Fruit fly (Drosophila melanogaster): ENCODE results near the gene CG34377.

The CG34377 gene

dm6 chr3R:22323994-22324393 is at the start of gene CG34377:
TSS of gene CG34377 (minus strand) at chr3R:22324094.
- TF ChIP-seq CG32121 (GFP tag; IDR thresholded peaks at IDR 0.05), result no peak
- TF ChIP-seq CG10348 (GFP tag; IDR thresholded peaks at IDR 0.05), result no peak
- TF ChIP-seq CG34367 (tag; optimal IDR thresholded peaks at IDR 0.05), result no peak
- no peak for TF ChIP-seq Pif1B (GFP tag; optimal IDR thresholded peaks at IDR 0.05)
- TF ChIP-seq gl (tag; optimal IDR thresholded peaks at IDR 0.05), result no peak
- no peak for TF ChIP-seq CG12605 (GFP tag; IDR thresholded peaks at IDR 0.05)
- no peak for TF ChIP-seq EcR (GFP tag; optimal IDR thresholded peaks at IDR 0.05)
- no peak for TF ChIP-seq CG4496 (GFP tag; IDR thresholded peaks at IDR 0.05)

- TF ChIP-seq Ets98B (GFP tag; IDR thresholded peaks at IDR 0.05) (no peak), CG14655 (GFP tag; optimal IDR thresholded peaks at IDR 0.05) (no peak), Pif1A (GFP tag; optimal IDR thresholded peaks at IDR 0.05) (no peak), EcR (GFP tag; optimal IDR thresholded peaks at IDR 0.05) (no peak), CG34367 (tag; optimal IDR thresholded peaks at IDR 0.05) (no peak)
Observed at dm6 chr3R:22372535-22372934, 48.6 kb upstream of the CG34377 start, which contains the start of gene CG7069. TSS of gene CG7069 (plus strand) at chr3R:22372835.

dm6 chr3R:22368777-22369214 is 44.9 kb upstream of the CG34377 start:
- TF ChIP-seq CG32121 (GFP tag; IDR thresholded peaks at IDR 0.05), result peak; percentile 64
- peak; percentile 11 for TF ChIP-seq CG8301 (tag; optimal IDR thresholded peaks at IDR 0.05)
- no peak for TF ChIP-seq CG34367 (tag; optimal IDR thresholded peaks at IDR 0.05)
- TF ChIP-seq Snoo (tag; optimal IDR thresholded peaks at IDR 0.05), result peak; percentile 74
- TF ChIP-seq EcR (GFP tag; optimal IDR thresholded peaks at IDR 0.05), result no peak
- TF ChIP-seq fd96Ca (GFP tag; IDR thresholded peaks at IDR 0.05), result peak; percentile 77
- TF ChIP-seq CG14655 (GFP tag; optimal IDR thresholded peaks at IDR 0.05), result no peak
- TF ChIP-seq Ets98B (GFP tag; IDR thresholded peaks at IDR 0.05), result peak; percentile 63
- peak; percentile 69 for TF ChIP-seq rn (GFP tag; IDR thresholded peaks at IDR 0.05)
- peak; percentile 80 for TF ChIP-seq Pif1B (GFP tag; optimal IDR thresholded peaks at IDR 0.05)
- peak; percentile 32 for TF ChIP-seq CG9948 (tag; optimal IDR thresholded peaks at IDR 0.05)
- peak; percentile 55 for TF ChIP-seq CG15710 (tag; optimal IDR thresholded peaks at IDR 0.05)
- TF ChIP-seq CG8159 (tag; optimal IDR thresholded peaks at IDR 0.05), result no peak
- peak; percentile 72 for TF ChIP-seq CG4496 (GFP tag; IDR thresholded peaks at IDR 0.05)
- no peak for TF ChIP-seq CG10348 (GFP tag; IDR thresholded peaks at IDR 0.05)
- TF ChIP-seq CG17806 (tag; optimal IDR thresholded peaks at IDR 0.05), result peak; percentile 11
- peak; percentile 68 for TF ChIP-seq CG12605 (GFP tag; IDR thresholded peaks at IDR 0.05)
- peak; percentile 67 for TF ChIP-seq Pif1A (GFP tag; optimal IDR thresholded peaks at IDR 0.05)

dm6 chr3R:22368077-22368776 is 44.3 kb upstream of the CG34377 start:
- TF ChIP-seq rn (GFP tag; IDR thresholded peaks at IDR 0.05) (no peak), CG4496 (GFP tag; IDR thresholded peaks at IDR 0.05) (peak; percentile 85), fd96Ca (GFP tag; IDR thresholded peaks at IDR 0.05) (peak; percentile 30; the same call in 1 of the 3 replicates), EcR (GFP tag; optimal IDR thresholded peaks at IDR 0.05) (peak; percentile 71), CG34367 (tag; optimal IDR thresholded peaks at IDR 0.05) (no peak), CG32121 (GFP tag; IDR thresholded peaks at IDR 0.05) (peak; percentile 20; the same call in 1 of the 2 replicates)

dm6 chr3R:22367126-22368076 is 43.5 kb upstream of the CG34377 start, which contains the start of the genes Polr3F and PyK:
TSS of gene Polr3F (minus strand) at chr3R:22367373.
TSS of gene PyK (plus strand) at chr3R:22367536.
- no peak for TF ChIP-seq CG32121 (GFP tag; IDR thresholded peaks at IDR 0.05)
- TF ChIP-seq fd96Ca (GFP tag; IDR thresholded peaks at IDR 0.05), result no peak
- TF ChIP-seq CG34367 (tag; optimal IDR thresholded peaks at IDR 0.05), result peak; percentile 61
- TF ChIP-seq Pif1B (GFP tag; optimal IDR thresholded peaks at IDR 0.05), result no peak
- TF ChIP-seq CG15710 (tag; optimal IDR thresholded peaks at IDR 0.05), result peak; percentile 40
- TF ChIP-seq CG13204 (GFP tag; optimal IDR thresholded peaks at IDR 0.05), result no peak
- no peak for TF ChIP-seq EcR (GFP tag; optimal IDR thresholded peaks at IDR 0.05)
- TF ChIP-seq CG10348 (GFP tag; IDR thresholded peaks at IDR 0.05), result no peak
- TF ChIP-seq Snoo (tag; optimal IDR thresholded peaks at IDR 0.05), result peak; percentile 2
- TF ChIP-seq CG14655 (GFP tag; optimal IDR thresholded peaks at IDR 0.05), result peak; percentile 60
- TF ChIP-seq CG9948 (tag; optimal IDR thresholded peaks at IDR 0.05), result peak; percentile 9
- TF ChIP-seq CG4496 (GFP tag; IDR thresholded peaks at IDR 0.05), result peak; percentile 63; the same call in 2 of the 3 replicates
- peak; percentile 50 for TF ChIP-seq CG8159 (tag; optimal IDR thresholded peaks at IDR 0.05)
- TF ChIP-seq Pif1A (GFP tag; optimal IDR thresholded peaks at IDR 0.05), result peak; percentile 18
- no peak for TF ChIP-seq D1 (tag; optimal IDR thresholded peaks at IDR 0.05)
- peak; percentile 28 for TF ChIP-seq CG8301 (tag; optimal IDR thresholded peaks at IDR 0.05)
- TF ChIP-seq Ets98B (GFP tag; IDR thresholded peaks at IDR 0.05), result no peak
- peak; percentile 48; the same call in 1 of the 2 replicates for TF ChIP-seq CG12605 (GFP tag; IDR thresholded peaks at IDR 0.05)
- peak; percentile 29 for TF ChIP-seq CG17806 (tag; optimal IDR thresholded peaks at IDR 0.05)
- peak; percentile 35 for TF ChIP-seq gl (tag; optimal IDR thresholded peaks at IDR 0.05)
- TF ChIP-seq rn (GFP tag; IDR thresholded peaks at IDR 0.05), result no peak
